Worm (Caenorhabditis elegans) whole organism, L2 larva: ENCODE measurements around the gene fbxa-113.
A peak's percentile ranks its signal among the peaks of the same experiment; 100 is the strongest.

Experiments used
- C34F6.9 ChIP-seq: fragments of 150-350 bp; optimal IDR thresholded peaks from 2 replicates; lab custom pipeline; 2014; ENCODE audit warnings: missing biosample characterization, missing genetic modification characterization
- R02D3.7 ChIP-seq: fragments of 150-350 bp; optimal IDR thresholded peaks from 2 replicates; lab custom pipeline; 2014; ENCODE audit warnings: missing biosample characterization, missing genetic modification characterization
- Y55F3AM.14 ChIP-seq: fragments of 200-800 bp; sonication (Bioruptor generic); optimal IDR thresholded peaks from 2 replicates; lab custom pipeline; 2018; ENCODE audit warnings: mild to moderate bottlenecking, missing genetic modification characterization, missing compliant biosample characterization
- alr-1 ChIP-seq: fragments of 150-350 bp; optimal IDR thresholded peaks from 2 replicates; lab custom pipeline; 2014; ENCODE audit warnings: missing biosample characterization, missing genetic modification characterization
- aly-2 ChIP-seq: fragments of 150-350 bp; optimal IDR thresholded peaks from 2 replicates; lab custom pipeline; 2014; ENCODE audit warnings: missing biosample characterization, missing genetic modification characterization
- ama-1 ChIP-seq: fragments of 150-350 bp; optimal IDR thresholded peaks from 2 replicates; lab custom pipeline; 2018; ENCODE audit warnings: inconsistent platforms
- blmp-1 ChIP-seq: sonication (generic microtip); optimal IDR thresholded peaks from 2 replicates; lab custom pipeline; 2017; ENCODE audit warnings: missing genetic modification characterization, mild to moderate bottlenecking, missing compliant biosample characterization, antibody characterized with exemption, moderate library complexity; ENCODE audit not compliant: insufficient read depth
- ceh-16 ChIP-seq: fragments of 150-350 bp; optimal IDR thresholded peaks from 2 replicates; lab custom pipeline; 2014; ENCODE audit warnings: missing biosample characterization, missing genetic modification characterization
- ceh-82 ChIP-seq: fragments of 150-350 bp; optimal IDR thresholded peaks from 2 replicates; lab custom pipeline; 2014; ENCODE audit warnings: missing biosample characterization, missing genetic modification characterization
- crh-2 ChIP-seq: sonication (generic microtip); optimal IDR thresholded peaks from 2 replicates; lab custom pipeline; 2017; ENCODE audit warnings: missing biosample characterization, missing genetic modification characterization
- dmd-4 ChIP-seq: sonication (generic microtip); optimal IDR thresholded peaks from 2 replicates; lab custom pipeline; 2017; ENCODE audit warnings: missing biosample characterization, missing genetic modification characterization
- egl-27 ChIP-seq: sonication (generic microtip); optimal IDR thresholded peaks from 3 replicates; lab custom pipeline; 2017; ENCODE audit warnings: missing biosample characterization, missing genetic modification reagents, missing genetic modification characterization
- elt-1 ChIP-seq: fragments of 150-350 bp; optimal IDR thresholded peaks from 2 replicates; lab custom pipeline; 2014; ENCODE audit warnings: missing biosample characterization, missing genetic modification characterization
- fos-1 ChIP-seq: fragments of 150-350 bp; optimal IDR thresholded peaks from 2 replicates; lab custom pipeline; 2014; ENCODE audit warnings: missing biosample characterization, missing genetic modification characterization
- gmeb-1 ChIP-seq: fragments of 150-350 bp; optimal IDR thresholded peaks from 2 replicates; lab custom pipeline; 2014; ENCODE audit warnings: missing biosample characterization, missing genetic modification characterization
- lin-11 ChIP-seq: fragments of 150-350 bp; sonication (generic microtip); optimal IDR thresholded peaks from 2 replicates; lab custom pipeline; 2014; ENCODE audit warnings: missing biosample characterization, missing genetic modification characterization, inconsistent platforms, mixed read lengths
- lin-13 ChIP-seq: fragments of 150-350 bp; optimal IDR thresholded peaks from 2 replicates; lab custom pipeline; 2014; ENCODE audit warnings: missing biosample characterization, missing genetic modification reagents, missing genetic modification characterization
- lsy-2 ChIP-seq, 2 experiments: fragments of 150-350 bp in 1 of 2; sonication (generic microtip) in 1 of 2; optimal IDR thresholded peaks; 2 replicates each; lab custom pipeline; 2014 to 2017; ENCODE audit warnings: missing biosample characterization in 2 of 2, missing genetic modification characterization in 2 of 2
- mab-5 ChIP-seq: fragments of 150-350 bp; optimal IDR thresholded peaks from 2 replicates; lab custom pipeline; 2014; ENCODE audit warnings: missing biosample characterization, missing genetic modification characterization
- mbf-1 ChIP-seq: sonication (generic microtip); optimal IDR thresholded peaks from 2 replicates; lab custom pipeline; 2017; ENCODE audit warnings: missing biosample characterization, missing genetic modification characterization
- mdl-1 ChIP-seq, 2 experiments: fragments of 150-350 bp in 1 of 2; sonication (generic microtip) in 1 of 2; optimal IDR thresholded peaks; 2 replicates each; lab custom pipeline; 2017; ENCODE audit warnings: missing biosample characterization in 2 of 2, missing genetic modification characterization in 2 of 2
- nhr-11 ChIP-seq: fragments of 150-350 bp; optimal IDR thresholded peaks from 2 replicates; lab custom pipeline; 2014; ENCODE audit warnings: missing biosample characterization, missing genetic modification characterization
- nhr-12 ChIP-seq: fragments of 150-350 bp; optimal IDR thresholded peaks from 2 replicates; lab custom pipeline; 2014; ENCODE audit warnings: missing biosample characterization, missing genetic modification characterization
- nhr-21 ChIP-seq: fragments of 150-350 bp; optimal IDR thresholded peaks from 2 replicates; lab custom pipeline; 2014; ENCODE audit warnings: missing biosample characterization, missing genetic modification characterization
- nhr-237 ChIP-seq: fragments of 150-350 bp; optimal IDR thresholded peaks from 2 replicates; lab custom pipeline; 2014; ENCODE audit warnings: missing biosample characterization, missing genetic modification characterization
- nhr-77 ChIP-seq: fragments of 150-350 bp; optimal IDR thresholded peaks from 2 replicates; lab custom pipeline; 2014; ENCODE audit warnings: missing biosample characterization, missing genetic modification characterization
- peb-1 ChIP-seq: fragments of 150-350 bp; optimal IDR thresholded peaks from 2 replicates; lab custom pipeline; 2014; ENCODE audit warnings: missing biosample characterization, missing genetic modification characterization
- skn-1 ChIP-seq: sonication (generic microtip); optimal IDR thresholded peaks from 2 replicates; lab custom pipeline; 2017; ENCODE audit warnings: missing biosample characterization, missing genetic modification characterization
- sma-3 ChIP-seq: sonication (generic microtip); optimal IDR thresholded peaks from 2 replicates; lab custom pipeline; 2016; ENCODE audit warnings: missing genetic modification reagents, missing genetic modification characterization, missing compliant biosample characterization
- sma-9 ChIP-seq, 2 experiments: fragments of 150-350 bp in 1 of 2; sonication (generic microtip) in 1 of 2; optimal IDR thresholded peaks; 2 replicates each; lab custom pipeline; 2014 to 2016; ENCODE audit warnings: missing genetic modification characterization in 2 of 2, mild to moderate bottlenecking in 1 of 2, missing biosample characterization in 1 of 2, missing compliant biosample characterization in 1 of 2, missing genetic modification reagents in 1 of 2, moderate library complexity in 1 of 2
- unc-39 ChIP-seq: fragments of 150-350 bp; optimal IDR thresholded peaks from 2 replicates; lab custom pipeline; 2014; ENCODE audit warnings: missing biosample characterization, missing genetic modification characterization
- unc-55 ChIP-seq: fragments of 150-350 bp; sonication (generic microtip); optimal IDR thresholded peaks from 3 replicates; lab custom pipeline; 2014; ENCODE audit warnings: missing biosample characterization, missing genetic modification reagents, missing genetic modification characterization
- ztf-1 ChIP-seq: fragments of 200-800 bp; sonication (Bioruptor generic); conservative IDR thresholded peaks from 2 replicates; pipeline ENCODE4 v1.3.6; 2022; ENCODE audit warnings: missing genetic modification characterization, missing compliant biosample characterization

Gene fbxa-113

DNA sequence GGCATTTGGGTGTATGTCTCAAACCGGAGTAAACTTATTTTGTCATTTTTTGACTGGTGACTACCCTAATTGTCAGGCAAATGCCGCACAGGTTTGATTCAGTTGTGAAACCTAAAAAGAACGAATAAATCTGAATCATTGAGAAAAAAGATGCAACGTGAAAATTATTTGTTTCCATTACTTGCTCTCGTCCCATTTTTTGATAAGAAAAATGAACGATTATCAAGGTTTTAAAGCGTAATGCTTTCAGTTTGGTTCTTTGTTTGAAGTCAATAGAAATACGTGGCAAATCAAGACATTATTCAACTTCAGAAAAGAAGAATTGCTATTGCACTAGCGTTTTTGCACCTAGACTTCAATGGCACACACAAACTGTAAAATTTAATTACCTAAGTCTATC, 9.4 kb downstream of the fbxa-113 start, which contains the start of gene Y113G7B.12:
TSS of gene Y113G7B.12 (minus strand) at position 101 of the 400 bp plus-strand sequence.
- TF ChIP-seq crh-2 (tag; lab: Kevin White, UChicago) (peak; percentile 11), dmd-4 (tag; lab: Kevin White, UChicago) (no peak), lin-11 (tag; lab: Kevin White, UChicago) (no peak), fos-1 (tag; lab: Kevin White, UChicago) (peak; percentile 58), C34F6.9 (no peak), Y55F3AM.14 (no peak), nhr-77 (tag; lab: Kevin White, UChicago) (no peak)

DNA sequence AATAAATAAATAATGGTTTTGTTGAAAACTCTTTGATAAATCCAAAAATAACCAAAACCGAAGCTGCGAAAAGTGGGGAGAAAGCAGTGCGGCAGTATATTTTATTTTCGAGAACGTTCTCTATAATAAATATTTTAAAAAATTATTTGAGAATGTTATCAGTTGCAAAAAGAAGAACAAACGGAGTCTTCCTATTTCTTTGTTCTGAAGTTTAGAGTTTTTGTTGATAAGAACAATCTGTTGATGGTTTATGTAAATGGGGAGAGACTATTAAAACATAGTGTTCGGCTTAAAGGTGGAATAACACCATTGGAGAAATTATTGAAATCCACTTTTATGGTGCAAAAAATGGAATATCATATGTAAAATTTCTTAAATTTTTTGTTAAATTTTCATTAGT, 9.9 kb downstream of the fbxa-113 start:
- TF ChIP-seq fos-1 (tag; lab: Kevin White, UChicago): peak; percentile 37
- no peak for TF ChIP-seq ztf-1 (GFP tag; lab: Robert Waterston, UW)
- TF ChIP-seq nhr-77 (tag; lab: Kevin White, UChicago): no peak
- TF ChIP-seq blmp-1 (tag; lab: Kevin White, UChicago): no peak
- TF ChIP-seq dmd-4 (tag; lab: Kevin White, UChicago): no peak

DNA sequence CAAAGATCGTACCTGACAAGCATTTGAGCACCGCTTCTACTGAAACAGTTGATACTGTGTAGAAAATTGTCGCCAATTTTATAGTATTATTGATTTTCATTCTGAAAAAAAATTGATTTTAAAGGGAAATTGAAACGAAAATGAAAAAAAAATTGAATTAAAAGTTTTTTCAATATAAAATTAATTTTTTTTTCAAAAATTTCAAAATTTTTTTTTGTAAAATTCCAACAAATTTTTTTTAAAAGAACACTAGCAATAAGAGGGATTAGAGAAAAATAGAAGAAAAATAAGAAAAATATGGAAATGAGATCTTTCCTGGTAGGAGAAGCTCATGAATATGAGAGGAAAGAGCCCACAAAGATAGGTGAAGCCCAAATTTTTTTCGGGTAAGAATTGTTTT, 12.0 kb downstream of the fbxa-113 start, which contains the start of gene Y113G7B.11:
TSS of gene Y113G7B.11 (minus strand) at position 101 of the 400 bp plus-strand sequence.
- TF ChIP-seq ama-1 (no peak), lsy-2 (tag; optimal IDR thresholded peaks at IDR 0.05; lab: Kevin White, UChicago) (no peak), dmd-4 (tag; lab: Kevin White, UChicago) (no peak)

DNA sequence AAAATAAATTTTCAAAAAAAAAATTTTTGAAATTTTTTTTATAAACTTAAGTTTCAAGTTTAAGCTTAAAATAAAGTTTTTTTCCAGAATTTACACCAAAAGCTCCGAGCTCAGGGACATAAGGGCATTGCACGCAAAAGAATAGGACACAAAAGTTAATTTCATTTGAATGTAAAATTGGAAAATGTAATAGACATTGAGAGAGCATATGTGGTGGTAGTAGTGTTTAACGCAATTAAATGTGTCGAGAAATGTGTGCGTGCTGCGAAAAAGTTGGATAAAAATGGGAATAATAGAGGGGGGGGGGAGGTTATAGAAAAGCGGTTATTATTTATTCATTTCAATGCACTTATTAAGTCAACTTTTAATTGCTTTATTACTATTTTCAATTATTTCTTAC, 17.4 kb downstream of the fbxa-113 start:
- TF ChIP-seq mdl-1 (tag; optimal IDR thresholded peaks at IDR 0.05; lab: Kevin White, UChicago): no peak
- no peak for TF ChIP-seq unc-39 (tag; lab: Kevin White, UChicago)
- no peak for TF ChIP-seq peb-1 (tag; lab: Kevin White, UChicago)
- no peak for TF ChIP-seq sma-9 (GFP tag; optimal IDR thresholded peaks at IDR 0.05; lab: Kevin White, UChicago)
- TF ChIP-seq sma-9 (tag; optimal IDR thresholded peaks at IDR 0.05; lab: Kevin White, UChicago): no peak
- no peak for TF ChIP-seq unc-55 (GFP tag; lab: Kevin White, UChicago)
- TF ChIP-seq nhr-12 (tag; lab: Kevin White, UChicago): no peak
- no peak for TF ChIP-seq ceh-16 (tag; lab: Kevin White, UChicago)
- no peak for TF ChIP-seq nhr-237 (tag; lab: Kevin White, UChicago)
- no peak for TF ChIP-seq sma-3 (GFP tag; lab: Kevin White, UChicago)
- TF ChIP-seq R02D3.7 (tag; lab: Kevin White, UChicago): no peak
- TF ChIP-seq aly-2 (tag; lab: Kevin White, UChicago): no peak
- no peak for TF ChIP-seq elt-1 (tag; lab: Kevin White, UChicago)
- no peak for TF ChIP-seq gmeb-1 (tag; lab: Kevin White, UChicago)
- no peak for TF ChIP-seq egl-27 (tag; lab: Kevin White, UChicago)

DNA sequence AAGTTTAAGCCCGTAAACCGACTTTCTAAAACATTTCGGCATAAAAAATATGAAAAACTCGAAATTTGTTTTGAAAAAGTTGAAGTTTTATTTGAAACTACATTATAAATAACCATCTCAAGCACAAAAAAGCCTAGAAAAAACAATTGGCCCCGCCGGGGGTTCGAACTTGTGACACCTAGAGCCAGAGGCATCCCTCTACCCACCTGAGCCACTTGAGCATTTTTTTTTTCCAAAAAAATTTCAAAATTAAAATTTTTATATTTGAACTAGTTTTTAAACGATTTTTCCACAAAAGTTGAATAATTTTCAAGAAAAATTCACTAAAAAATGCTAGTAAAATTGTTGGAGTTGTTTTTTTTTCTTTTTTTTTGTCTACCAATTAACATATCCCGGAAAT, 20.5 kb downstream of the fbxa-113 start:
- TF ChIP-seq mbf-1 (tag; lab: Kevin White, UChicago) (no peak), gmeb-1 (tag; lab: Kevin White, UChicago) (no peak), blmp-1 (tag; lab: Kevin White, UChicago) (no peak), mab-5 (tag; lab: Kevin White, UChicago) (no peak), nhr-11 (tag; lab: Kevin White, UChicago) (no peak), ceh-82 (tag; lab: Kevin White, UChicago) (no peak), peb-1 (tag; lab: Kevin White, UChicago) (no peak), skn-1 (no peak), aly-2 (tag; lab: Kevin White, UChicago) (no peak), lsy-2 (tag; optimal IDR thresholded peaks at IDR 0.05; lab: Kevin White, UChicago) (no peak), egl-27 (tag; lab: Kevin White, UChicago) (no peak)

DNA sequence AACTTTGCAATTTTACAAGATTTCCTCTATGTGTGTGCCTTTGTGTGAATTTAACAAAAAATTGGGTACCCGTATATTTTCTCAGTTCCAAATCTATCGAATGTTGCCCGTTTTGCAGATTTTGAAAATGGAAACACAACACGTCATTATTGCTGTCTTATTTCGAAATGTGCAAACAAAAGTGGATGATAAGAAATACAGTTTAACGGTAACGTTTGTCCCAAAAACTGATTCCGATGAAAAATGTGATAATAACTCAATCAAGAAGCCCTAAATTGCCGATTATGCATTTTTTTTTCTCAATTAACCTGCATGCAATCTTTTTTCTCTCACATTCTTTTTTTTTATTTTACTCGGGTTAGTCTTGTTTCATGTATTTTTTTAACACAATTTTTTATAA, 22.1 kb downstream of the fbxa-113 start:
- TF ChIP-seq alr-1 (tag; lab: Kevin White, UChicago) (no peak), R02D3.7 (tag; lab: Kevin White, UChicago) (no peak), nhr-237 (tag; lab: Kevin White, UChicago) (no peak), nhr-21 (no peak), mdl-1 (tag; optimal IDR thresholded peaks at IDR 0.05; lab: Kevin White, UChicago) (no peak), fos-1 (tag; lab: Kevin White, UChicago) (peak; percentile 61), lin-13 (GFP tag; lab: Kevin White, UChicago) (no peak), blmp-1 (tag; lab: Kevin White, UChicago) (no peak)
